Worm (Caenorhabditis elegans): ENCODE results near the gene C17H12.3.

- TF ChIP-seq nhr-23 (tag; optimal IDR thresholded peaks at IDR 0.05) (no peak), dmd-4 (tag; optimal IDR thresholded peaks at IDR 0.05) (no peak), R02D3.7 (tag; optimal IDR thresholded peaks at IDR 0.05) (no peak), ama-1 (optimal IDR thresholded peaks at IDR 0.05) (no peak), ztf-11 (tag; optimal IDR thresholded peaks at IDR 0.05) (no peak), unc-62 (GFP tag; optimal IDR thresholded peaks at IDR 0.05) (no peak), snpc-4 (tag; optimal IDR thresholded peaks at IDR 0.05) (no peak), ZK546.5 (tag; optimal IDR thresholded peaks at IDR 0.05) (no peak), nhr-11 (tag; optimal IDR thresholded peaks at IDR 0.05) (no peak), mab-5 (tag; optimal IDR thresholded peaks at IDR 0.05) (no peak), nhr-12 (tag; optimal IDR thresholded peaks at IDR 0.05) (no peak)
Observed at ce11 chrIV:6771556-6771955, 23.9 kb downstream of the C17H12.3 start.

Measured in whole organism, L2 larva.